Worm (Caenorhabditis elegans) whole organism, L4 larva: Measurements from ENCODE around the gene C12D5.4.

Source experiments
- F10B5.3 ChIP-seq: sonication (generic microtip); optimal IDR thresholded peaks from 2 replicates; lab custom pipeline; 2016; ENCODE audit warnings: mild to moderate bottlenecking, missing genetic modification characterization, missing compliant biosample characterization
- F44E2.7 ChIP-seq: fragments of 200-800 bp; sonication (Bioruptor generic); IDR thresholded peaks from 2 replicates; pipeline ENCODE4 v2.1.2; 2022; ENCODE audit warnings: missing genetic modification characterization, missing compliant biosample characterization
- T20F7.1 ChIP-seq: fragments of 200-800 bp; sonication (Bioruptor generic); optimal IDR thresholded peaks from 2 replicates; lab custom pipeline; 2018; ENCODE audit warnings: mild to moderate bottlenecking, missing genetic modification characterization, missing compliant biosample characterization
- Y105C5A.15 ChIP-seq: fragments of 200-800 bp; sonication (Bioruptor generic); IDR thresholded peaks from 2 replicates; pipeline ENCODE4 v1.3.6; 2022; ENCODE audit warnings: missing genetic modification characterization, missing compliant biosample characterization
- ZK546.5 ChIP-seq, 2 experiments: sonication (generic microtip); optimal IDR thresholded peaks; 2 replicates each; lab custom pipeline; 2017; ENCODE audit warnings: missing biosample characterization in 2 of 2, missing genetic modification characterization in 2 of 2
- aha-1 ChIP-seq: fragments of 150-350 bp; peaks from one replicate; lab custom pipeline; 2014; ENCODE audit warnings: missing biosample characterization, missing genetic modification characterization
- attf-4 ChIP-seq: sonication (generic microtip); optimal IDR thresholded peaks from 3 replicates; lab custom pipeline; 2017; ENCODE audit warnings: missing biosample characterization, missing genetic modification characterization
- ceh-28 ChIP-seq: fragments of 150-350 bp; optimal IDR thresholded peaks from 2 replicates; lab custom pipeline; 2014; ENCODE audit warnings: missing biosample characterization, missing genetic modification reagents, missing genetic modification characterization
- ceh-32 ChIP-seq: sonication (generic microtip); optimal IDR thresholded peaks from 2 replicates; lab custom pipeline; 2016; ENCODE audit warnings: mild to moderate bottlenecking, missing genetic modification characterization, missing compliant biosample characterization; ENCODE audit not compliant: poor library complexity
- ceh-44 ChIP-seq: fragments of 200-800 bp; sonication (Bioruptor generic); IDR thresholded peaks from 2 replicates; pipeline ENCODE4 v1.3.6; 2022; ENCODE audit warnings: missing genetic modification reagents, missing genetic modification characterization, missing compliant biosample characterization
- ces-1 ChIP-seq: fragments of 150-350 bp; sonication (generic microtip); optimal IDR thresholded peaks from 4 replicates; lab custom pipeline; 2014; ENCODE audit warnings: missing biosample characterization, missing genetic modification reagents, missing genetic modification characterization
- daf-8 ChIP-seq: fragments of 200-800 bp; sonication (Bioruptor generic); IDR thresholded peaks from 2 replicates; pipeline ENCODE4 v1.3.6; 2022; ENCODE audit warnings: missing genetic modification characterization, missing compliant biosample characterization
- dmd-8 ChIP-seq: fragments of 200-800 bp; sonication (Bioruptor generic); IDR thresholded peaks from 2 replicates; pipeline ENCODE4 v1.3.6; 2022; ENCODE audit warnings: missing genetic modification characterization, missing compliant biosample characterization
- hmg-1.1 ChIP-seq: fragments of 200-800 bp; sonication (Bioruptor generic); IDR thresholded peaks from 2 replicates; pipeline ENCODE4 v1.3.6; 2022; ENCODE audit warnings: missing genetic modification reagents, missing genetic modification characterization, missing compliant biosample characterization
- lim-7 ChIP-seq: fragments of 200-800 bp; sonication (Bioruptor generic); IDR thresholded peaks from 2 replicates; pipeline ENCODE4 v1.3.6; 2022; ENCODE audit warnings: missing genetic modification characterization, missing compliant biosample characterization
- lin-13 ChIP-seq: fragments of 150-350 bp; optimal IDR thresholded peaks from 2 replicates; lab custom pipeline; 2014; ENCODE audit warnings: missing biosample characterization, missing genetic modification reagents, missing genetic modification characterization
- lir-3 ChIP-seq: sonication (generic microtip); optimal IDR thresholded peaks from 2 replicates; lab custom pipeline; 2016; ENCODE audit warnings: mild to moderate bottlenecking, missing genetic modification characterization, missing compliant biosample characterization
- mdl-1 ChIP-seq, 2 experiments: fragments of 150-350 bp in 1 of 2; sonication (generic microtip) in 1 of 2; optimal IDR thresholded peaks; 2 replicates each; lab custom pipeline; 2014 to 2017; ENCODE audit warnings: missing biosample characterization in 2 of 2, missing genetic modification characterization in 2 of 2
- mxl-2 ChIP-seq: fragments of 200-800 bp; sonication (Bioruptor generic); conservative IDR thresholded peaks from 2 replicates; pipeline ENCODE4 v1.3.6; 2022; ENCODE audit warnings: missing genetic modification reagents, missing genetic modification characterization, missing compliant biosample characterization
- mxl-3 ChIP-seq: fragments of 200-800 bp; sonication (Bioruptor generic); optimal IDR thresholded peaks from 2 replicates; lab custom pipeline; 2018; ENCODE audit warnings: mild to moderate bottlenecking, missing genetic modification characterization, missing compliant biosample characterization
- nhr-111 ChIP-seq: fragments of 200-800 bp; sonication (Bioruptor generic); optimal IDR thresholded peaks from 2 replicates; lab custom pipeline; 2018; ENCODE audit warnings: mild to moderate bottlenecking, missing genetic modification characterization, missing compliant biosample characterization
- nhr-41 ChIP-seq: fragments of 200-800 bp; sonication (Bioruptor generic); IDR thresholded peaks from 2 replicates; pipeline ENCODE4 v1.3.6; 2022; ENCODE audit warnings: missing genetic modification reagents, missing genetic modification characterization, missing compliant biosample characterization
- nhr-6 ChIP-seq: fragments of 150-350 bp; optimal IDR thresholded peaks from 2 replicates; lab custom pipeline; 2014; ENCODE audit warnings: missing biosample characterization, missing genetic modification characterization
- nhr-76 ChIP-seq: fragments of 150-350 bp; optimal IDR thresholded peaks from 2 replicates; lab custom pipeline; 2014; ENCODE audit warnings: missing biosample characterization, missing genetic modification characterization
- nhr-77 ChIP-seq: fragments of 150-350 bp; optimal IDR thresholded peaks from 2 replicates; lab custom pipeline; 2014; ENCODE audit warnings: missing biosample characterization, missing genetic modification characterization
- pha-4 ChIP-seq, 2 experiments: fragments of 150-350 bp in 1 of 2; fragments of 200-800 bp in 1 of 2; sonication (Bioruptor generic) in 1 of 2; IDR thresholded peaks in 1 of 2; optimal IDR thresholded peaks in 1 of 2; 2 replicates each; pipeline versions ENCODE4 v1.3.6 to Lab custom; 2014 to 2022; ENCODE audit warnings: missing genetic modification characterization in 2 of 2, missing genetic modification reagents in 2 of 2, missing biosample characterization in 1 of 2, missing compliant biosample characterization in 1 of 2
- rbr-2 ChIP-seq: sonication (generic microtip); optimal IDR thresholded peaks from 2 replicates; lab custom pipeline; 2016; ENCODE audit warnings: missing genotype, missing genetic modification characterization, missing compliant biosample characterization
- skn-1 ChIP-seq: fragments of 150-350 bp; optimal IDR thresholded peaks from 2 replicates; lab custom pipeline; 2014; ENCODE audit warnings: missing biosample characterization, missing genetic modification characterization
- spr-1 ChIP-seq: sonication (generic microtip); optimal IDR thresholded peaks from 2 replicates; lab custom pipeline; 2016; ENCODE audit warnings: mild to moderate bottlenecking, missing genetic modification characterization, missing compliant biosample characterization
- spr-3 ChIP-seq: fragments of 200-800 bp; sonication (Bioruptor generic); optimal IDR thresholded peaks from 2 replicates; lab custom pipeline; 2018; ENCODE audit warnings: mild to moderate bottlenecking, missing genetic modification characterization, missing compliant biosample characterization
- tag-97 ChIP-seq: fragments of 200-800 bp; sonication (Bioruptor generic); IDR thresholded peaks from 2 replicates; pipeline ENCODE4 v1.3.6; 2022; ENCODE audit warnings: missing genetic modification characterization, missing compliant biosample characterization
- tra-1 ChIP-seq: fragments of 200-800 bp; sonication (Bioruptor generic); IDR thresholded peaks from 2 replicates; pipeline ENCODE4 v1.3.6; 2022; ENCODE audit warnings: missing genetic modification reagents, missing genetic modification characterization, missing compliant biosample characterization
- unc-130 ChIP-seq: sonication (generic microtip); optimal IDR thresholded peaks from 2 replicates; lab custom pipeline; 2016; ENCODE audit warnings: missing genetic modification reagents, missing genetic modification characterization, missing compliant biosample characterization
- unc-62 ChIP-seq, 3 experiments: fragments of 150-350 bp in 1 of 3; sonication (generic microtip); optimal IDR thresholded peaks in 2 of 3; peaks in 1 of 3; 1 replicate in 1 of 3; 2 replicates in 2 of 3; lab custom pipeline; 2014 to 2017; ENCODE audit warnings: missing biosample characterization in 3 of 3, missing genetic modification characterization in 3 of 3, missing genetic modification reagents in 3 of 3, missing genotype in 1 of 3
- zfp-2 ChIP-seq: sonication (generic microtip); optimal IDR thresholded peaks from 2 replicates; lab custom pipeline; 2016; ENCODE audit warnings: mild to moderate bottlenecking, missing genetic modification characterization, missing compliant biosample characterization

The C12D5.4 gene

DNA sequence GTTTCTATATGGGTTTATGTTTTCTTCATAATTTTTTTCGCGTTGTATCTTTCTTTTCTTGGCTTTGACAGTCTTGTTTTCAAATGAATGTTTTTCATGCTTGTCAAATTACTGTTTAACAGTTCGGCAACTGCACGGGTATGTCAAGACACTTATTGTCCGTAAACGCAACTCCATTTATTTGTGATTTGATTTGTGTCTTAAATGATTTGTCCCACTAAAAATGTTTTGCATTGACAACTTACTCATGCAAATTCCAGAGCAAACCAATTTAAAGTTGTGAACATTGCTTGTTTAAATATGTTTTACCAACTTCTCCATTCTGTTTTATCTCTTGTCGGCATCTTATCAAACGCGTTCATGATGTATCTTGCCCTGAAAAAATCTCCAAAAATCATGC, 40.6 kb upstream of the C12D5.4 start, which contains the start of gene srd-25:
srd-25 (plus strand) TSS at position 301 of the 400 bp plus-strand sequence.
- TF ChIP-seq aha-1 (peak; percentile 6), skn-1 (tag; lab: Kevin White, UChicago) (no peak)

DNA sequence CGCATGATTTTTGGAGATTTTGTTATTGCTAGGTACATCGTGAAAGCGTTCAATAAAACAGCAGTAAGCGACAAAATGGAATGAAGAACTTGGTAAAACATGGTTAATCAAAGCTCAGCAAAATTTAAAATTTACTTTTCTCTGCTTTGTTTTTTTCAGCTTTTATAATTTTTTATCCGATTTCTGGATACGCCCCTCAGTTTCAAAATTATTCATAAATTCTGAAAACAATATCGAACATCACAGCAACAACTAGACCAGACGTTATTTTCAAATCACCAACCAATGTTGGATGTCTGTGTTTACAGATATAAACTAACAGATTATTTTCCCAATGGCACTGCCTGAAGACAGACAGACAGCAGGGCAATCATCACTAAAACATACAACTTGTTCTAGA, 37.7 kb upstream of the C12D5.4 start, which contains the start of gene srd-31:
srd-31 (minus strand) TSS at position 101 of the 400 bp plus-strand sequence.
- TF ChIP-seq ceh-32 (no peak), attf-4 (tag; lab: Kevin White, UChicago) (no peak)

DNA sequence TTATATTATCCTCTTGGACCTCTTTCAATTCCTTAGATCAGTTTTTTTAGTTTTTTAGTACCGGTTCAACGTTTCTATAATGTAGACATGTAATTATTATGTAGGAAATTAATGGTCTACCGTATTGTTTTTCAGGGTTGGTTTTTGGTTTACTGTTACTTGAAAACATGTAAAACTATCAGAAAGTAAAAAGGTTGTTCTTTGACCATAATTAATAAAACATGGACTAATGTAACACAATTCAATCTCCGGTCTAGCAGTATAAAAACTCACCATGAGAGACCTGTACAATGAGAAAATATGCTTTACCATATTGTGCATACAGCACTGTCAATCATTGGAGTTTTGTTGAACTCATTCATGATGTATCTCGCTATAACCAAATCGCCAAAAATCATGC, 36.9 kb upstream of the C12D5.4 start, which contains the start of gene srd-29:
srd-29 (plus strand) TSS at position 301 of the 400 bp plus-strand sequence.
- TF ChIP-seq spr-3 (GFP tag; lab: Kevin White, UChicago), result no peak
- TF ChIP-seq aha-1, result peak; percentile 45

DNA sequence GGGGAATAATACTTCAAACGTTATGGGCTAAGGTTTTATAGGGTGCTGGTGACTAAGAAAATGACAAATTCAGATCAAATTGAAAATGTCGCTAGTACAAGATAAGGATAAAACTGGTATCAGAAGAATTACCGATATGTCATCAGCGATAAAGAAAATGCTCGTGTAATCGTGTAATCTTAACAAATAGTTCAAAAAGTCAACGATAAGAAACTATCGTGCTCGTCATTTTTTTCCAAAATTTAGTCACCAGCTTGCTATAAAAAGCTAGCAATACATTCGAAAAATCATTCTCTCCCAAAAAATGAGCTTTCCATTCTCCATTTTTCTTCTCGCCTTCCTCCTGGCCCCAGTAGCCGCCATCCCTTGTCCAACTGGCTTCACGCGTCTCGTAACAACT, 34.6 kb upstream of the C12D5.4 start, which contains the start of gene clec-45:
clec-45 (plus strand) TSS at position 301 of the 400 bp plus-strand sequence.
- no peak for TF ChIP-seq lir-3 (tag; lab: Kevin White, UChicago)
- no peak for TF ChIP-seq ces-1 (GFP tag; lab: Kevin White, UChicago)
- TF ChIP-seq lin-13, result no peak
- no peak for TF ChIP-seq dmd-8 (GFP tag; lab: Robert Waterston, UW)
- no peak for TF ChIP-seq mxl-3 (GFP tag; lab: Kevin White, UChicago)
- TF ChIP-seq ceh-28 (tag; lab: Kevin White, UChicago), result no peak
- TF ChIP-seq lim-7 (GFP tag; lab: Robert Waterston, UW), result no peak
- no peak for TF ChIP-seq tag-97 (GFP tag; lab: Robert Waterston, UW)
- no peak for TF ChIP-seq ZK546.5 (tag; optimal IDR thresholded peaks at IDR 0.05; lab: Kevin White, UChicago)
- TF ChIP-seq spr-1, result no peak
- no peak for TF ChIP-seq mdl-1 (tag; optimal IDR thresholded peaks at IDR 0.05; lab: Kevin White, UChicago)
- TF ChIP-seq nhr-77 (tag; lab: Kevin White, UChicago), result no peak
- TF ChIP-seq daf-8 (GFP tag; lab: Robert Waterston, UW), result no peak
- TF ChIP-seq F44E2.7 (GFP tag; lab: Robert Waterston, UW), result no peak
- no peak for TF ChIP-seq nhr-6 (tag; lab: Kevin White, UChicago)
- no peak for TF ChIP-seq F10B5.3
- no peak for TF ChIP-seq rbr-2 (tag; lab: Kevin White, UChicago)
- TF ChIP-seq mxl-2 (GFP tag; lab: Robert Waterston, UW), result no peak
- TF ChIP-seq zfp-2 (tag; lab: Kevin White, UChicago), result no peak

- no peak for TF ChIP-seq Y105C5A.15 (GFP tag; lab: Robert Waterston, UW)
- no peak for TF ChIP-seq pha-4 (GFP tag; IDR thresholded peaks at IDR 0.05; lab: Robert Waterston, UW)
- TF ChIP-seq pha-4 (tag; optimal IDR thresholded peaks at IDR 0.05; lab: Kevin White, UChicago), result no peak
- TF ChIP-seq hmg-1.1 (GFP tag; lab: Robert Waterston, UW), result no peak
- no peak for TF ChIP-seq unc-130 (GFP tag; lab: Kevin White, UChicago)
- TF ChIP-seq aha-1, result peak; percentile 78
- no peak for TF ChIP-seq nhr-41
- TF ChIP-seq unc-62 (GFP tag; optimal IDR thresholded peaks at IDR 0.05 in 1 of 2; lab: Kevin White, UChicago), result peak in 1 of 2 experiments; percentile 76
- TF ChIP-seq unc-62 (tag; optimal IDR thresholded peaks at IDR 0.05; lab: Kevin White, UChicago), result no peak
- no peak for TF ChIP-seq nhr-77 (tag; lab: Kevin White, UChicago)
Measured at ce11 chrV:7639356-7639755, 33.0 kb upstream of the C12D5.4 start.

ce11 chrV:7639787-7640186, 32.6 kb upstream of the C12D5.4 start, which contains the start of gene F07C4.10:
Gene F07C4.10, minus strand, starts transcription at chrV:7639887.
- TF ChIP-seq lir-3 (tag; lab: Kevin White, UChicago), result no peak
- TF ChIP-seq T20F7.1 (GFP tag; lab: Kevin White, UChicago), result no peak
- TF ChIP-seq ceh-44 (GFP tag; lab: Robert Waterston, UW), result no peak
- no peak for TF ChIP-seq skn-1 (tag; lab: Kevin White, UChicago)
- TF ChIP-seq nhr-111 (GFP tag; lab: Kevin White, UChicago), result no peak
- TF ChIP-seq nhr-76, result no peak
- no peak for TF ChIP-seq tra-1 (GFP tag; lab: Robert Waterston, UW)
